Fruit fly (Drosophila melanogaster) whole organism, embryonic: ENCODE data around the gene waw.

Experiments used
- ATbp ChIP-seq: fragments of 200-800 bp; sonication (Bioruptor generic); optimal IDR thresholded peaks from 2 replicates; lab custom pipeline; 2017; ENCODE audit warnings: missing biosample characterization, mild to moderate bottlenecking, missing genetic modification characterization, missing genetic modification reagents
- Asciz ChIP-seq: fragments of 200-800 bp; sonication (Bioruptor generic); optimal IDR thresholded peaks from 2 replicates; lab custom pipeline; 2017; ENCODE audit warnings: missing biosample characterization, mild to moderate bottlenecking, missing genetic modification characterization, missing genetic modification reagents
- Bdp1 ChIP-seq: fragments of 200-800 bp; sonication (Bioruptor generic); optimal IDR thresholded peaks from 3 replicates; lab custom pipeline; 2016; ENCODE audit warnings: missing biosample characterization, missing genetic modification characterization
- BtbVII ChIP-seq: fragments of 200-800 bp; sonication (Bioruptor generic); optimal IDR thresholded peaks from 3 replicates; lab custom pipeline; 2017; ENCODE audit warnings: missing biosample characterization, mild to moderate bottlenecking, missing genetic modification characterization
- C15 ChIP-seq: fragments of 200-800 bp; sonication (Bioruptor generic); IDR thresholded peaks from 3 replicates; pipeline ENCODE4 v1.3.6; 2022; ENCODE audit warnings: missing biosample characterization, missing genetic modification characterization
- CG11247 ChIP-seq: fragments of 200-800 bp; sonication (Bioruptor generic); IDR thresholded peaks from 2 replicates; pipeline ENCODE4 v1.3.6; 2022; ENCODE audit warnings: missing biosample characterization, missing genetic modification characterization
- CG12155 ChIP-seq: fragments of 200-800 bp; sonication (Bioruptor generic); optimal IDR thresholded peaks from 3 replicates; lab custom pipeline; 2016; ENCODE audit warnings: missing biosample characterization, missing genetic modification characterization
- CG12299 ChIP-seq: fragments of 200-800 bp; sonication (Bioruptor generic); optimal IDR thresholded peaks from 2 replicates; lab custom pipeline; 2018; ENCODE audit warnings: missing biosample characterization, mild to moderate bottlenecking, missing genetic modification characterization
- CG14014 ChIP-seq: fragments of 200-800 bp; sonication (Bioruptor generic); IDR thresholded peaks from 2 replicates; pipeline ENCODE4 v1.3.6; 2022; ENCODE audit warnings: missing biosample characterization, missing genetic modification characterization
- CG14860 ChIP-seq: fragments of 200-800 bp; sonication (Bioruptor generic); IDR thresholded peaks from 3 replicates; pipeline ENCODE4 v1.3.6; 2022; ENCODE audit warnings: missing biosample characterization, missing genetic modification characterization; ENCODE audit not compliant: partially characterized antibody
- CG15269 ChIP-seq: fragments of 200-800 bp; sonication (Bioruptor generic); optimal IDR thresholded peaks from 2 replicates; lab custom pipeline; 2018; ENCODE audit warnings: missing biosample characterization, mild to moderate bottlenecking, missing genetic modification characterization, moderate library complexity
- CG16813 ChIP-seq: fragments of 200-800 bp; sonication (Bioruptor generic); IDR thresholded peaks from 3 replicates; pipeline ENCODE4 v1.3.6; 2022; ENCODE audit warnings: missing biosample characterization, missing genetic modification characterization; ENCODE audit not compliant: partially characterized antibody
- CG16815 ChIP-seq: fragments of 200-800 bp; sonication (Bioruptor generic); optimal IDR thresholded peaks from 3 replicates; lab custom pipeline; 2017; ENCODE audit warnings: missing biosample characterization, mild to moderate bottlenecking, missing genetic modification characterization
- CG17186 ChIP-seq: fragments of 200-800 bp; sonication (Bioruptor generic); optimal IDR thresholded peaks from 3 replicates; lab custom pipeline; 2017; ENCODE audit warnings: missing biosample characterization, missing genetic modification reagents, missing genetic modification characterization
- CG1832 ChIP-seq: fragments of 200-800 bp; sonication (Bioruptor generic); optimal IDR thresholded peaks from 2 replicates; lab custom pipeline; 2017; ENCODE audit warnings: missing biosample characterization, mild to moderate bottlenecking, missing genetic modification characterization, inconsistent platforms
- CG30403 ChIP-seq: fragments of 200-800 bp; sonication (Bioruptor generic); optimal IDR thresholded peaks from 3 replicates; lab custom pipeline; 2016; ENCODE audit warnings: missing biosample characterization, missing genetic modification characterization
- CG3163 ChIP-seq: fragments of 200-800 bp; sonication (Bioruptor generic); optimal IDR thresholded peaks from 3 replicates; lab custom pipeline; 2016; ENCODE audit warnings: missing biosample characterization, missing genetic modification characterization
- CG32772 ChIP-seq: fragments of 200-800 bp; sonication (Bioruptor generic); IDR thresholded peaks from 2 replicates; pipeline ENCODE4 v1.3.6; 2022; ENCODE audit warnings: missing biosample characterization, missing genetic modification characterization
- CG4730 ChIP-seq: fragments of 200-800 bp; sonication (Bioruptor generic); IDR thresholded peaks from 2 replicates; pipeline ENCODE4 v1.3.6; 2022; ENCODE audit warnings: missing biosample characterization, missing genetic modification characterization
- CG5180 ChIP-seq: fragments of 200-800 bp; sonication (Bioruptor generic); optimal IDR thresholded peaks from 3 replicates; lab custom pipeline; 2017; ENCODE audit warnings: missing biosample characterization, missing genetic modification characterization, mild to moderate bottlenecking, moderate library complexity, missing genetic modification reagents
- CG6765 ChIP-seq: fragments of 200-800 bp; sonication (Bioruptor generic); optimal IDR thresholded peaks from 3 replicates; lab custom pipeline; 2017; ENCODE audit warnings: missing biosample characterization, mild to moderate bottlenecking, missing genetic modification characterization
- CG7786 ChIP-seq: fragments of 200-800 bp; sonication (Bioruptor generic); optimal IDR thresholded peaks from 2 replicates; lab custom pipeline; 2016; ENCODE audit warnings: missing biosample characterization, missing genetic modification characterization
- CG7839 ChIP-seq: fragments of 200-800 bp; sonication (Bioruptor generic); optimal IDR thresholded peaks from 3 replicates; lab custom pipeline; 2018; ENCODE audit warnings: missing biosample characterization, mild to moderate bottlenecking, missing genetic modification characterization, moderate library complexity
- Dbx ChIP-seq: fragments of 200-800 bp; sonication (Bioruptor generic); IDR thresholded peaks from 3 replicates; pipeline ENCODE4 v1.3.6; 2022; ENCODE audit warnings: missing biosample characterization, missing genetic modification characterization
- Dek ChIP-seq: fragments of 200-800 bp; sonication (Bioruptor generic); optimal IDR thresholded peaks from 3 replicates; lab custom pipeline; 2019; ENCODE audit warnings: missing biosample characterization, mild to moderate bottlenecking, missing genetic modification characterization, moderate library complexity
- Fer1 ChIP-seq: fragments of 200-800 bp; sonication (Bioruptor generic); optimal IDR thresholded peaks from 2 replicates; lab custom pipeline; 2017; ENCODE audit warnings: missing biosample characterization, mild to moderate bottlenecking, missing genetic modification characterization
- Hr51 ChIP-seq, 2 experiments: fragments of 200-800 bp; sonication (Bioruptor generic); optimal IDR thresholded peaks; 2 replicates in 1 of 2; 3 replicates in 1 of 2; lab custom pipeline; 2016 to 2018; ENCODE audit warnings: missing biosample characterization in 2 of 2, missing genetic modification characterization in 2 of 2, mild to moderate bottlenecking in 1 of 2, moderate library complexity in 1 of 2
- Med ChIP-seq: fragments of 200-800 bp; sonication (Bioruptor generic); peaks from one replicate; lab custom pipeline; 2016; ENCODE audit warnings: missing biosample characterization, missing genetic modification characterization, mild to moderate bottlenecking, inconsistent platforms, moderate library complexity
- Ssrp ChIP-seq: fragments of 200-800 bp; sonication (Bioruptor generic); optimal IDR thresholded peaks from 2 replicates; lab custom pipeline; 2018; ENCODE audit warnings: missing biosample characterization, mild to moderate bottlenecking, missing genetic modification characterization, moderate library complexity
- Tbp ChIP-seq: fragments of >200 bp; optimal IDR thresholded peaks from 2 replicates; lab custom pipeline; 2018; ENCODE audit warnings: missing biosample characterization, missing genetic modification characterization
- Usf ChIP-seq: fragments of 200-800 bp; sonication (Bioruptor generic); optimal IDR thresholded peaks from 2 replicates; lab custom pipeline; 2017; ENCODE audit warnings: missing genotype, missing biosample characterization, missing genetic modification characterization
- aop ChIP-seq: fragments of 200-800 bp; sonication (Bioruptor generic); IDR thresholded peaks from 2 replicates; pipeline ENCODE4 v1.3.6; 2022; ENCODE audit warnings: missing biosample characterization, missing genetic modification characterization
- bsh ChIP-seq, 2 experiments: fragments of 200-800 bp; sonication (Bioruptor generic); optimal IDR thresholded peaks; 2 replicates each; lab custom pipeline; 2017 to 2018; ENCODE audit warnings: mild to moderate bottlenecking in 2 of 2, missing biosample characterization in 2 of 2, missing genetic modification characterization in 2 of 2, moderate library complexity in 1 of 2
- cato ChIP-seq: fragments of 200-800 bp; sonication (Bioruptor generic); optimal IDR thresholded peaks from 2 replicates; lab custom pipeline; 2016; ENCODE audit warnings: missing biosample characterization, missing genetic modification characterization, borderline replicate concordance
- dan ChIP-seq: fragments of 200-800 bp; sonication (Bioruptor generic); IDR thresholded peaks from 2 replicates; pipeline ENCODE4 v1.3.6; 2022; ENCODE audit warnings: missing biosample characterization, missing genetic modification characterization
- eve ChIP-seq, 2 experiments: fragments of >200 bp; optimal IDR thresholded peaks; 2 replicates each; lab custom pipeline; 2017; ENCODE audit warnings: missing biosample characterization in 2 of 2, missing genetic modification characterization in 2 of 2
- eyg ChIP-seq: fragments of 200-800 bp; sonication (Bioruptor generic); optimal IDR thresholded peaks from 3 replicates; lab custom pipeline; 2016; ENCODE audit warnings: missing biosample characterization, missing genetic modification characterization
- gsb ChIP-seq: fragments of 200-800 bp; sonication (Bioruptor generic); IDR thresholded peaks from 2 replicates; pipeline ENCODE4 v1.3.6; 2022; ENCODE audit warnings: missing biosample characterization, missing genetic modification characterization
- hbn ChIP-seq: fragments of 200-800 bp; sonication (Bioruptor generic); IDR thresholded peaks from 2 replicates; pipeline ENCODE4 v1.3.6; 2022; ENCODE audit warnings: missing biosample characterization, missing genetic modification characterization; ENCODE audit not compliant: partially characterized antibody
- jumu ChIP-seq: fragments of 200-800 bp; sonication (Bioruptor generic); optimal IDR thresholded peaks from 3 replicates; lab custom pipeline; 2016; ENCODE audit warnings: missing biosample characterization, missing genetic modification characterization
- nerfin-1 ChIP-seq: fragments of 200-800 bp; sonication (Bioruptor generic); optimal IDR thresholded peaks from 3 replicates; lab custom pipeline; 2019; ENCODE audit warnings: missing biosample characterization, mild to moderate bottlenecking, missing genetic modification characterization, moderate library complexity
- sisA ChIP-seq: fragments of 200-800 bp; sonication (Bioruptor generic); IDR thresholded peaks from 2 replicates; pipeline ENCODE4 v1.3.6; 2022; ENCODE audit warnings: missing biosample characterization, missing genetic modification characterization
- so ChIP-seq: fragments of 200-800 bp; sonication (Bioruptor generic); IDR thresholded peaks from 3 replicates; pipeline ENCODE4 v1.3.6; 2022; ENCODE audit warnings: missing biosample characterization, missing genetic modification characterization
- tio ChIP-seq: fragments of 200-800 bp; sonication (Bioruptor generic); optimal IDR thresholded peaks from 2 replicates; lab custom pipeline; 2017; ENCODE audit warnings: missing biosample characterization, missing genetic modification characterization, inconsistent platforms
- tll ChIP-seq, 2 experiments: fragments of 200-800 bp in 1 of 2; fragments of >200 bp in 1 of 2; sonication (Bioruptor generic) in 1 of 2; optimal IDR thresholded peaks; 2 replicates each; lab custom pipeline; 2017 to 2019; ENCODE audit warnings: missing biosample characterization in 2 of 2, missing genetic modification characterization in 2 of 2, mild to moderate bottlenecking in 1 of 2, moderate library complexity in 1 of 2
- tna ChIP-seq: fragments of 200-800 bp; sonication (Bioruptor generic); IDR thresholded peaks from 2 replicates; pipeline ENCODE4 v1.3.6; 2022; ENCODE audit warnings: missing biosample characterization, missing genetic modification characterization; ENCODE audit not compliant: partially characterized antibody
- tx ChIP-seq: fragments of 200-800 bp; sonication (Bioruptor generic); optimal IDR thresholded peaks from 2 replicates; lab custom pipeline; 2016; ENCODE audit warnings: missing biosample characterization, missing genetic modification characterization
- vfl ChIP-seq: fragments of 200-800 bp; sonication (Bioruptor generic); optimal IDR thresholded peaks from 2 replicates; lab custom pipeline; 2016; ENCODE audit warnings: missing biosample characterization, missing genetic modification characterization
- vnd ChIP-seq: fragments of 200-800 bp; sonication (Bioruptor generic); IDR thresholded peaks from 3 replicates; pipeline ENCODE4 v1.3.6; 2022; ENCODE audit warnings: missing biosample characterization, missing genetic modification characterization; ENCODE audit not compliant: partially characterized antibody
- vvl ChIP-seq: fragments of 200-800 bp; sonication (Bioruptor generic); IDR thresholded peaks from 2 replicates; pipeline ENCODE4 v1.3.6; 2022; ENCODE audit warnings: missing biosample characterization, missing genetic modification characterization

The waw gene

DNA sequence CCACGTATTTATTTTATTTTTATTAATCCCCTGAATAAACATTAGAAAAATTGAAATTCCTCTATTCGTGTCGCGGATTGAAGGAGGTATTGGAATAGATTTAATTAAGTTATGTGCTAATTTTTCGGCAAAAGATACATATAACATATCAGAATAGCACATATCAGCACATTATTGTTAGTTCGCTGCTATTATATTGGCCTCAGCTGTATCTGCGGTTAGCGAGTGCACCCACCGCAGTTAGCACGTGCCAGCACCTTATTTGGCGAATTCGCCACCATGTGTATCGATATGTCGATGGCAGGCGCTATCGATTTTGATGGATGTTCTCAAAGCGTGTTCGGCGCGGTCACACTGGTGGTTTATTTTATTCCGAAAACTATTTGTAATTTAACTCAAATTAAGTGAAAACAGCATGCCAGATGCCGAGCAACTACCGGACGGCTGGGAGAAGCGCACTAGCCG is 17.8 kb upstream of the waw start, which contains the start of gene dod (continued):
- TF ChIP-seq bsh (GFP tag; optimal IDR thresholded peaks at IDR 0.05; lab: Kevin White, UChicago): peak in 1 of 2 experiments; percentile 56
- TF ChIP-seq ATbp: no peak
- peak; percentile 6 for TF ChIP-seq Usf (GFP tag; lab: Kevin White, UChicago)
- TF ChIP-seq CG32772: no peak
- TF ChIP-seq nerfin-1: peak; percentile 57
- no peak for TF ChIP-seq tio (GFP tag; lab: Kevin White, UChicago)
- TF ChIP-seq CG12155: peak; percentile 20
- TF ChIP-seq tll (GFP tag; optimal IDR thresholded peaks at IDR 0.05; lab: Kevin White, UChicago): no peak
- peak; percentile 43 for TF ChIP-seq Dek (tag; lab: Kevin White, UChicago)
- no peak for TF ChIP-seq CG15269 (tag; lab: Kevin White, UChicago)
- no peak for TF ChIP-seq cato (GFP tag; lab: Kevin White, UChicago)
- TF ChIP-seq Dbx (GFP tag; lab: Robert Waterston, UW): peak; percentile 82
- peak; percentile 51 for TF ChIP-seq CG30403 (GFP tag; lab: Kevin White, UChicago)
- TF ChIP-seq vnd (GFP tag; lab: Robert Waterston, UW): peak; percentile 54; the same call in 2 of the 3 replicates
- no peak for TF ChIP-seq vfl
- peak; percentile 88 for TF ChIP-seq Med
- TF ChIP-seq CG12299 (tag; lab: Kevin White, UChicago): no peak
- TF ChIP-seq CG1832 (GFP tag; lab: Kevin White, UChicago): no peak
- TF ChIP-seq CG4730 (GFP tag; lab: Robert Waterston, UW): no peak
- TF ChIP-seq vvl (GFP tag; lab: Robert Waterston, UW): peak; percentile 74
- no peak for TF ChIP-seq CG5180 (GFP tag; lab: Kevin White, UChicago)
- no peak for TF ChIP-seq gsb (GFP tag; lab: Robert Waterston, UW)
- peak; percentile 79 for TF ChIP-seq CG16813
- peak; percentile 62; the same call in 2 of the 3 replicates for TF ChIP-seq CG14860
- peak; percentile 38 to 57 for TF ChIP-seq Hr51 (GFP tag; optimal IDR thresholded peaks at IDR 0.05; lab: Kevin White, UChicago)
- no peak for TF ChIP-seq Tbp (GFP tag; lab: Kevin White, UChicago)
- TF ChIP-seq CG3163: no peak
- no peak for TF ChIP-seq Asciz (GFP tag; lab: Kevin White, UChicago)
- no peak for TF ChIP-seq CG7839 (tag; lab: Kevin White, UChicago)
- no peak for TF ChIP-seq C15 (GFP tag; lab: Robert Waterston, UW)
- peak; percentile 40; the same call in 1 of the 2 replicates for TF ChIP-seq aop (GFP tag; lab: Robert Waterston, UW)
- TF ChIP-seq dan (GFP tag; lab: Robert Waterston, UW): no peak
- peak; percentile 50 for TF ChIP-seq CG7786 (GFP tag; lab: Kevin White, UChicago)
- no peak for TF ChIP-seq so (GFP tag; lab: Robert Waterston, UW)
- TF ChIP-seq CG6765: peak; percentile 17
- no peak for TF ChIP-seq eyg
- TF ChIP-seq CG16815 (GFP tag; lab: Kevin White, UChicago): no peak
- TF ChIP-seq CG11247 (GFP tag; lab: Robert Waterston, UW): 0 out of 2 replicates have a peak, but pooled peaks have one; percentile 30
- TF ChIP-seq CG17186 (GFP tag; lab: Kevin White, UChicago): peak; percentile 55
- peak; percentile 59 for TF ChIP-seq tna (GFP tag; lab: Robert Waterston, UW)
- peak; percentile 46 for TF ChIP-seq jumu
- TF ChIP-seq hbn (GFP tag; lab: Robert Waterston, UW): peak; percentile 67
- peak; percentile 48; the same call in 1 of the 2 replicates for TF ChIP-seq CG14014 (GFP tag; lab: Robert Waterston, UW)
- peak; percentile 16 for TF ChIP-seq Ssrp (tag; lab: Kevin White, UChicago)
- TF ChIP-seq tx (GFP tag; lab: Kevin White, UChicago): no peak
- peak; percentile 30; the same call in 1 of the 2 replicates for TF ChIP-seq sisA
- TF ChIP-seq Fer1 (GFP tag; lab: Kevin White, UChicago): peak; percentile 63
- TF ChIP-seq BtbVII (GFP tag; lab: Kevin White, UChicago): peak; percentile 21
- peak; percentile 44 for TF ChIP-seq Bdp1 (GFP tag; lab: Kevin White, UChicago)
- no peak for TF ChIP-seq eve (GFP tag; optimal IDR thresholded peaks at IDR 0.05; lab: Kevin White, UChicago)
